Fruit fly (Drosophila melanogaster): Measurements from ENCODE around the gene ND-13B.

The ND-13B gene

dm6 chr3L:10664511-10665062 is 29.3 kb downstream of the ND-13B start, which contains the start of gene simj (continued):
- TF ChIP-seq eyg (GFP tag; optimal IDR thresholded peaks at IDR 0.05) (peak; percentile 28), Camta (GFP tag; optimal IDR thresholded peaks at IDR 0.05) (no peak), Mad (GFP tag; optimal IDR thresholded peaks at IDR 0.05) (peak; percentile 20), CG8944 (GFP tag; optimal IDR thresholded peaks at IDR 0.05) (peak; percentile 39), CG15479 (GFP tag; optimal IDR thresholded peaks at IDR 0.05) (no peak), Trl (optimal IDR thresholded peaks at IDR 0.05) (peak in 1 of 2 experiments; percentile 12), Trl (GFP tag; optimal IDR thresholded peaks at IDR 0.05) (peak; percentile 63), jigr1 (GFP tag; IDR thresholded peaks at IDR 0.05) (no peak), HLH54F (GFP tag; optimal IDR thresholded peaks at IDR 0.05) (peak; percentile 26), sisA (GFP tag; IDR thresholded peaks at IDR 0.05) (no peak), Doc2 (GFP tag; IDR thresholded peaks at IDR 0.05) (no peak), CG11696 (GFP tag; IDR thresholded peaks at IDR 0.05) (peak; percentile 37; the same call in 1 of the 2 replicates), onecut (GFP tag; IDR thresholded peaks at IDR 0.05) (peak; percentile 72), CG1233 (GFP tag; optimal IDR thresholded peaks at IDR 0.05) (peak; percentile 63), nerfin-1 (tag; optimal IDR thresholded peaks at IDR 0.05) (peak; percentile 64), fd64A (GFP tag; optimal IDR thresholded peaks at IDR 0.05) (peak; percentile 50), sug (tag; optimal IDR thresholded peaks at IDR 0.05) (peak; percentile 64), lov (optimal IDR thresholded peaks at IDR 0.05) (no peak), lov (GFP tag; IDR thresholded peaks at IDR 0.05) (no peak), dan (GFP tag; IDR thresholded peaks at IDR 0.05) (no peak), Doc3 (GFP tag; IDR thresholded peaks at IDR 0.05; ENCODE audit: partially characterized antibody) (peak; percentile 60), wek (GFP tag; optimal IDR thresholded peaks at IDR 0.05) (peak; percentile 75), CG6689 (GFP tag; IDR thresholded peaks at IDR 0.05) (0 out of 2 replicates have a peak, but pooled peaks have one; percentile 6), CG14441 (GFP tag; IDR thresholded peaks at IDR 0.05) (peak; percentile 17; the same call in 1 of the 2 replicates), CG3726 (GFP tag; IDR thresholded peaks at IDR 0.05) (no peak), CG4360 (GFP tag; IDR thresholded peaks at IDR 0.05) (0 out of 2 replicates have a peak, but pooled peaks have one; percentile 23), CG1024 (GFP tag; IDR thresholded peaks at IDR 0.05) (no peak), zfh2 (GFP tag; optimal IDR thresholded peaks at IDR 0.05) (peak; percentile 38), CG17568 (GFP tag; optimal IDR thresholded peaks at IDR 0.05) (no peak), Fer1 (GFP tag; optimal IDR thresholded peaks at IDR 0.05) (peak; percentile 80), Max (GFP tag; optimal IDR thresholded peaks at IDR 0.05) (peak; percentile 36), Scr (GFP tag; IDR thresholded peaks at IDR 0.05; ENCODE audit: partially characterized antibody) (peak; percentile 87), dmrt11E (tag; optimal IDR thresholded peaks at IDR 0.05) (no peak), CG6813 (GFP tag; optimal IDR thresholded peaks at IDR 0.05) (peak; percentile 30), sr (GFP tag; IDR thresholded peaks at IDR 0.05) (peak; percentile 27; the same call in 1 of the 3 replicates), gcm (GFP tag; optimal IDR thresholded peaks at IDR 0.05) (no peak), pros (GFP tag; optimal IDR thresholded peaks at IDR 0.05) (peak; percentile 18), cad (GFP tag; optimal IDR thresholded peaks at IDR 0.05) (no peak), CG2202 (tag; optimal IDR thresholded peaks at IDR 0.05) (peak; percentile 35), CG6254 (GFP tag; optimal IDR thresholded peaks at IDR 0.05) (no peak), CG31224 (GFP tag; IDR thresholded peaks at IDR 0.05) (no peak), yki (optimal IDR thresholded peaks at IDR 0.05) (no peak), CG34422 (GFP tag; IDR thresholded peaks at IDR 0.05) (peak; percentile 91), esg (GFP tag; conservative IDR thresholded peaks at IDR 0.05) (no peak), Sin3A (optimal IDR thresholded peaks at IDR 0.05) (peak; percentile 10), CG6765 (GFP tag; optimal IDR thresholded peaks at IDR 0.05) (peak; percentile 59), CG15601 (tag; optimal IDR thresholded peaks at IDR 0.05) (peak; percentile 38), CG13894 (tag; optimal IDR thresholded peaks at IDR 0.05) (peak; percentile 89), pho (GFP tag; optimal IDR thresholded peaks at IDR 0.05) (peak; percentile 23), dati (GFP tag; IDR thresholded peaks at IDR 0.05) (no peak), Hr3 (GFP tag; optimal IDR thresholded peaks at IDR 0.05) (no peak), CG30403 (GFP tag; optimal IDR thresholded peaks at IDR 0.05) (peak; percentile 18)
